Worm (Caenorhabditis elegans): Measurements from ENCODE around the gene oac-29.

ce11 chrV:8626406-8626805, 9.1 kb downstream of the oac-29 start:
- TF ChIP-seq him-1 (tag; optimal IDR thresholded peaks at IDR 0.05) (no peak), W03F9.2 (tag; optimal IDR thresholded peaks at IDR 0.05) (no peak)

Data from whole organism, L4/young adult.